Worm (Caenorhabditis elegans) whole organism, L3 larva: Measurements from ENCODE around the gene F20E11.7.

Source experiments
- ama-1 ChIP-seq: fragments of 150-350 bp; optimal IDR thresholded peaks from 2 replicates; lab custom pipeline; 2018
- ceh-28 ChIP-seq: fragments of 150-350 bp; optimal IDR thresholded peaks from 2 replicates; lab custom pipeline; 2014; ENCODE audit warnings: missing biosample characterization, missing genetic modification reagents, missing genetic modification characterization
- ceh-9 ChIP-seq: sonication (generic microtip); optimal IDR thresholded peaks from 2 replicates; lab custom pipeline; 2018; ENCODE audit warnings: missing biosample characterization, missing genetic modification characterization
- mdl-1 ChIP-seq: fragments of 150-350 bp; optimal IDR thresholded peaks from 2 replicates; lab custom pipeline; 2014; ENCODE audit warnings: missing biosample characterization, missing genetic modification characterization
- pha-4 ChIP-seq: fragments of 150-350 bp; optimal IDR thresholded peaks from 2 replicates; lab custom pipeline; 2014; ENCODE audit warnings: missing biosample characterization, missing genetic modification reagents, missing genetic modification characterization
- snpc-4 ChIP-seq: fragments of 150-350 bp; optimal IDR thresholded peaks from 2 replicates; lab custom pipeline; 2014; ENCODE audit warnings: missing biosample characterization, missing genetic modification characterization
- unc-39 ChIP-seq: sonication (generic microtip); optimal IDR thresholded peaks from 4 replicates; lab custom pipeline; 2017; ENCODE audit warnings: missing biosample characterization, missing genetic modification characterization

DNA sequence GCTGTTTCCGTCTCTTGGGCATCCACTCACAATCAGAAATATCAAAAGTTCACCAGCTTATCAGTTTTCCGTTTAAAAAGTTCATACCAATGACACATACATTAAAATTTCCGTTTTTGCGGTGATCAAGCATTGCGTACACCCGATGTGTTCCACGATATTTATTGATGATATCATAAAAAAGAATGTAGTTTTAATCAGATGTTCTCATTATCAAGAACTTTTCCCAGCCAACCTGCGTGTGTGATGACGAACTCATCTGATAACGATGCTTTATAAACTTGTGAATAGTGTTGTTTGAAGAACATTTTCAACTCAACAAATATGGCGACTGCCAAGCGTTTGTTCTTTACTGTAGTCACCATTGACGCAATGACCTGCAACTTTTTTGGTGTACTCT, 47.5 kb upstream of the F20E11.7 start, which contains the start of gene clc-21:
- TF ChIP-seq mdl-1 (tag; lab: Kevin White, UChicago) = no peak
- TF ChIP-seq ama-1 (lab: Kevin White, UChicago) = no peak
- no peak for TF ChIP-seq snpc-4
- no peak for TF ChIP-seq pha-4 (tag; lab: Kevin White, UChicago)
- no peak for TF ChIP-seq ceh-28 (tag; lab: Kevin White, UChicago)
- no peak for TF ChIP-seq ceh-9 (tag; lab: Kevin White, UChicago)
- TF ChIP-seq unc-39 (tag; lab: Kevin White, UChicago) = no peak
